Fruit fly (Drosophila melanogaster) whole organism: ENCODE measurements around the gene H2.0.
A peak's percentile ranks its signal among the peaks of the same experiment; 100 is the strongest.

Experiments used
- CG8478 ChIP-seq: fragments of >200 bp; optimal IDR thresholded peaks from 2 replicates; lab custom pipeline; 2018; ENCODE audit warnings: inconsistent platforms
- Dll ChIP-seq: fragments of >200 bp; optimal IDR thresholded peaks from 2 replicates; lab custom pipeline; 2017
- EcR ChIP-seq, 2 experiments: fragments of >200 bp; optimal IDR thresholded peaks; 2 replicates each; lab custom pipeline; 2017; ENCODE audit warnings: missing biosample characterization in 2 of 2, missing genetic modification characterization in 2 of 2, missing genetic modification reagents in 2 of 2
- pan ChIP-seq: fragments of >200 bp; optimal IDR thresholded peaks from 2 replicates; lab custom pipeline; 2017
- psq ChIP-seq: fragments of >200 bp; optimal IDR thresholded peaks from 2 replicates; lab custom pipeline; 2017
- usp ChIP-seq: fragments of >200 bp; optimal IDR thresholded peaks from 2 replicates; lab custom pipeline; 2017; ENCODE audit warnings: missing biosample characterization, missing genetic modification characterization, mixed read lengths

The H2.0 gene

DNA sequence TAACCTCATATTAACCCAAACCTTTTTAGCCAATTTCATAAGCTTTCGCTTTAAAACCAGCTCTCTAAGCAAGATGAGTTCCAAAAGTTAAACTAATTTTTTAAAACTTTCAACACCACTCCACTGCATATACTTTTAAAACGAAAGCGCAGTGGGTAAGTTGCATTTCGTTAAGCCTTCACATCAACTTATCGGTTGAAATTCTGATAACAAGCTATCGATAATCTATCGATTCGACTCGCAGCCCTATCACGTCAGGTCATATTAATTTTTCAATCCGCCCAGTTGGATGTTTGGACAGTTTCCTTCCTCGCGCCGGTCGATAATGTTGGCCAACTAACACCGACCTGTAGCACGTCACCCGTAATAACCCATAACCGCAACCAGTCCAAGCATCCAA, 33.1 kb downstream of the H2.0 start, which contains the start of gene ifc:
Gene ifc (plus strand): TSS at position 255 of the 400 bp plus-strand sequence.
- TF ChIP-seq EcR (GFP tag; optimal IDR thresholded peaks at IDR 0.05; lab: Kevin White, UChicago): no peak
- TF ChIP-seq pan (lab: Kevin White, UChicago): no peak
- no peak for TF ChIP-seq Dll (lab: Kevin White, UChicago)
- no peak for TF ChIP-seq usp (GFP tag; lab: Kevin White, UChicago)
- TF ChIP-seq CG8478 (lab: Kevin White, UChicago): no peak
- no peak for TF ChIP-seq psq (lab: Kevin White, UChicago)

- TF ChIP-seq EcR (GFP tag; optimal IDR thresholded peaks at IDR 0.05; lab: Kevin White, UChicago): no peak
- TF ChIP-seq Dll (lab: Kevin White, UChicago): no peak
- TF ChIP-seq pan (lab: Kevin White, UChicago): no peak
- TF ChIP-seq usp (GFP tag; lab: Kevin White, UChicago): no peak
- no peak for TF ChIP-seq psq (lab: Kevin White, UChicago)
- no peak for TF ChIP-seq CG8478 (lab: Kevin White, UChicago)
These were observed 36.0 kb downstream of the H2.0 start for dm6 chr2L:5983236-5983635.

dm6 chr2L:5982334-5982987, 36.7 kb downstream of the H2.0 start:
- no peak for TF ChIP-seq psq (lab: Kevin White, UChicago)
- peak; percentile 72 for TF ChIP-seq CG8478 (lab: Kevin White, UChicago)
- TF ChIP-seq Dll (lab: Kevin White, UChicago): peak; percentile 69
- TF ChIP-seq usp (GFP tag; lab: Kevin White, UChicago): no peak
- TF ChIP-seq pan (lab: Kevin White, UChicago): no peak
- TF ChIP-seq EcR (GFP tag; optimal IDR thresholded peaks at IDR 0.05; lab: Kevin White, UChicago): no peak

- TF ChIP-seq usp (GFP tag; lab: Kevin White, UChicago): no peak
- TF ChIP-seq Dll (lab: Kevin White, UChicago): peak; percentile 72
These were observed 37.5 kb downstream of the H2.0 start, which contains the start of gene eIF4A for dm6 chr2L:5981433-5982333. Gene eIF4A (plus strand): TSS chr2L:5981764.

DNA sequence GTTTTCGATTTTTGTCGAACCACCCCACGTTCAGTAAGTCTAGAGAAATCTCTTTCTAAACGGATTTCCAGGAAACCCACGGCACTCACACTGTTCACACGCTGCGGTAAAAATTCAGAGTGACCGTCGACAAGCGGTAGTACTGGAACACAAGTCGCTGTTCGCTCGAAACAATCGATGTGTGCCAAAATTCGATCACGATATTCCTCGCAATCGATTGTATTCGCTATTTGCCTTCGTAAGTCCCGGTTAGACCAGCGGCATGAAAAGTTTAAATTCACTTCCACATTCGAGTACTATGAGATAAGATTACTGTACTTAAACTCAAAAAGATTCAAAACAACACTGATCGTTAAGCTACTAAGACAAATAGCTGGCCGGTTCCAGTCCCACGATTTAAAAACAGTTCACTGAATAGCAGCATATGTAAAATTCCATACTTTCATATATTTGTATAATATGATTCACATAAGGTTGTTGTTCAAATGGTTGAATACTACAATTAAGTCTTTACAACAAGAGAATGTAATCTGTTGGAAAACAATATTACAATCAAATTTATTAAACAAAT, 38.3 kb downstream of the H2.0 start, which contains the start of gene chic:
Gene chic (minus strand): TSS at position 157 of the 571 bp plus-strand sequence.
- no peak for TF ChIP-seq usp (GFP tag; lab: Kevin White, UChicago)
- no peak for TF ChIP-seq Dll (lab: Kevin White, UChicago)
- TF ChIP-seq EcR (GFP tag; optimal IDR thresholded peaks at IDR 0.05; lab: Kevin White, UChicago): no peak
- no peak for TF ChIP-seq pan (lab: Kevin White, UChicago)
- TF ChIP-seq psq (lab: Kevin White, UChicago): no peak
- no peak for TF ChIP-seq CG8478 (lab: Kevin White, UChicago)

DNA sequence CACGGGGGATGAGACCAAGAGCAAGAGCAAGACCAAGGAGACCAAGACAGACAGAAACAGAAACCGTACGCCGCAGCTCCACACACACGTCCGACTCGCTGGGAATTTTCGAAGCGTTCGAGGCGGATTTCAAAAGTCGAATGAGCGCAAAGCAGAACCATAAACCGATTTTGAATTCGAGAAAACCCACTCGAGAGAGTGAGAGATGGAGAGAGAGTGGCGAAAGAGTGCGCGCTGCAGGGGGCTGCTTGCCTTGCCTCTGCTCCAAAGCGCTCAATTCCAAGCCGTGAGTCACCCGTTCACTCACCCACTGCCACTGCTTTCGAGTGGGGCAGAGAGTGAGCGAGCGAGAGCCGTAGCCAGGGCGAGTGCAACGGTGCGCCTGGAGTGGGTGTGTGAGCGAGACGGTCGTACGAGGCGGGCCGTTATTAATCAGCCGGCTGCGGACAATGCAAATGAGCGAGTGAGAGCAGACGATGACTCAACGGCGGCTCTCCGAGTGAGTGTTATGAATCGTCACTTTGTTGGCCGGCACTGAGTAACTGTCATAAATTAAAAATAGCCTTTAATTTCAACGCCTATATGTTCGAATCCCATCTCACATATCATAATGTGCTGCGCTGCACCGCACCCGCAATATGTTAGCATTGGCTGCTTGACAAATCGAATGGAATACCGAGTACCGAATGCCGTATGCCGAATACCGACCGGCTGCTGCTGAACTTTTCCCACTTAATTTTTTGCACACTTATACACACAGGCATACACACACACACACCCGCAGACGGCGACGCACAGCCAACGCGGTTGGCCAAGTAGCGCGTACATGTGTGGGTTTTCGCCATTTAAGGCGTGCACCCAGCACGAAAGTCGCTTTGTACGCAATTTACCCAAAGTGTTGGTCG, 39.0 kb downstream of the H2.0 start:
- peak in 1 of 2 experiments; percentile 15 for TF ChIP-seq EcR (GFP tag; optimal IDR thresholded peaks at IDR 0.05; lab: Kevin White, UChicago)
- TF ChIP-seq pan (lab: Kevin White, UChicago): no peak
- TF ChIP-seq Dll (lab: Kevin White, UChicago): peak; percentile 94
- TF ChIP-seq usp (GFP tag; lab: Kevin White, UChicago): no peak
- peak; percentile 77 for TF ChIP-seq CG8478 (lab: Kevin White, UChicago)
- TF ChIP-seq psq (lab: Kevin White, UChicago): no peak

- TF ChIP-seq Dll (lab: Kevin White, UChicago) (no peak), pan (lab: Kevin White, UChicago) (no peak), CG8478 (lab: Kevin White, UChicago) (no peak), usp (GFP tag; lab: Kevin White, UChicago) (no peak), psq (lab: Kevin White, UChicago) (no peak), EcR (GFP tag; optimal IDR thresholded peaks at IDR 0.05; lab: Kevin White, UChicago) (no peak)
These were observed 40.2 kb downstream of the H2.0 start for dm6 chr2L:5979055-5979399.

dm6 chr2L:5978333-5979054, 40.7 kb downstream of the H2.0 start:
- no peak for TF ChIP-seq psq (lab: Kevin White, UChicago)
- TF ChIP-seq usp (GFP tag; lab: Kevin White, UChicago): no peak
- no peak for TF ChIP-seq CG8478 (lab: Kevin White, UChicago)
- peak; percentile 44 for TF ChIP-seq Dll (lab: Kevin White, UChicago)
- no peak for TF ChIP-seq EcR (GFP tag; optimal IDR thresholded peaks at IDR 0.05; lab: Kevin White, UChicago)
- TF ChIP-seq pan (lab: Kevin White, UChicago): no peak

DNA sequence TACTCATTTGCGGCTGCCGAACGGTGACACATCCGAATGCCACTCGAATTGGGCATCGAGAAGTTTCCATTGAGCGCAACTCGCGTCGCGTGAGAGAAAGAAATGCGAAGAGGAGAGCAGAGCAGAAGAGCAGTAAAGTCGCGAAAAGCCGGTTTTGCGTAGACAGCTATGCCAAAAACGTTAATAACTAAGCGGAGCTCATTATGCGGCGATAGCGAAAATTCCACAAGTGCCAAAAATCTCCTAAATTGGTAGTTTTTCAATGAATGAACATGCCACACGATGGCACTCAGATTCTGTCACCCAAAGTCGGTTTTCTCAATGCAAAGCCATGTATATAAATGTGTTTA, 41.5 kb downstream of the H2.0 start:
- TF ChIP-seq CG8478 (lab: Kevin White, UChicago) (no peak), Dll (lab: Kevin White, UChicago) (peak; percentile 62), EcR (GFP tag; optimal IDR thresholded peaks at IDR 0.05; lab: Kevin White, UChicago) (peak in 1 of 2 experiments; percentile 37)
